Fruit fly (Drosophila melanogaster) whole organism, pupa: ENCODE data around the gene CG15531.

ENCODE experiments used
- CG14655 ChIP-seq: fragments of 200-800 bp; sonication (Bioruptor generic); optimal IDR thresholded peaks from 3 replicates; lab custom pipeline; 2017; ENCODE audit warnings: mild to moderate bottlenecking, missing biosample characterization, missing genetic modification reagents, missing genetic modification characterization
- CG17806 ChIP-seq: fragments of 200-800 bp; sonication (Bioruptor generic); optimal IDR thresholded peaks from 2 replicates; lab custom pipeline; 2018; ENCODE audit warnings: missing biosample characterization, mild to moderate bottlenecking, missing genetic modification characterization, moderate library complexity
- D1 ChIP-seq: fragments of 200-800 bp; sonication (Bioruptor generic); optimal IDR thresholded peaks from 2 replicates; lab custom pipeline; 2018; ENCODE audit warnings: missing biosample characterization, mild to moderate bottlenecking, missing genetic modification characterization, moderate library complexity
- EcR ChIP-seq: fragments of 200-800 bp; sonication (Bioruptor generic); optimal IDR thresholded peaks from 3 replicates; lab custom pipeline; 2019; ENCODE audit warnings: missing biosample characterization, missing genetic modification characterization, mild to moderate bottlenecking, moderate library complexity, missing genetic modification reagents
- Ets98B ChIP-seq: fragments of 200-800 bp; sonication (Bioruptor generic); IDR thresholded peaks from 2 replicates; pipeline ENCODE4 v1.3.6; 2022; ENCODE audit warnings: missing biosample characterization, missing genetic modification characterization
- fd96Ca ChIP-seq: fragments of 200-800 bp; sonication (Bioruptor generic); IDR thresholded peaks from 3 replicates; pipeline ENCODE4 v1.3.6; 2022; ENCODE audit warnings: missing biosample characterization, missing genetic modification characterization
- gl ChIP-seq: fragments of 200-800 bp; sonication (Bioruptor generic); optimal IDR thresholded peaks from 2 replicates; lab custom pipeline; 2018; ENCODE audit warnings: missing biosample characterization, mild to moderate bottlenecking, missing genetic modification characterization
- rn ChIP-seq: fragments of 200-800 bp; sonication (Bioruptor generic); IDR thresholded peaks from 2 replicates; pipeline ENCODE4 v1.3.6; 2022; ENCODE audit warnings: missing biosample characterization, missing genetic modification characterization

DNA sequence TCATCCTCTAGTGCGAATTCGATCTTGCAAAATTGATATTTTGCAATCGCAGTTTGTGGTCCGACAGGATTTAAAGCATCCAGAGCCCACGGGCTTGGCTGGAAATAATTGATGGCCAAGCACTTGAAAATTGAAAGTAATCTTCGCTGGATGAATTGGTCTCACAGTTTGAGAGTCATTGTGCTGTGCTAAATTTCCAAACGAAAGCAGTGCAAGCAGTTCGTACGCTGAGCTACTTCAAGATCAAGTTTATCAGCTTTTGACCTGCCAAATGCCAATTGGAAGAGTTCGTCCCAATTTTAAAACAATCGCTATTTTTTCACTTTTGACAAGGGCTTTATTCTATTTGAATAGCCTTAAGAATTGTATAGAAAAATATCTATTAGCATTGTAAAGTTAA is 42.2 kb downstream of the CG15531 start:
- no peak for TF ChIP-seq D1 (tag; lab: Kevin White, UChicago)
- TF ChIP-seq rn (GFP tag; lab: Robert Waterston, UW), result no peak
- TF ChIP-seq gl (tag; lab: Kevin White, UChicago), result no peak
- no peak for TF ChIP-seq fd96Ca (GFP tag; lab: Robert Waterston, UW)
- TF ChIP-seq Ets98B, result no peak
- no peak for TF ChIP-seq EcR (GFP tag; lab: Kevin White, UChicago)
- TF ChIP-seq CG17806 (tag; lab: Kevin White, UChicago), result no peak
- no peak for TF ChIP-seq CG14655
